Worm (Caenorhabditis elegans): Measurements from ENCODE around the gene math-25.

- no peak for TF ChIP-seq ctbp-1 (GFP tag; IDR thresholded peaks at IDR 0.05)
- no peak for TF ChIP-seq ztf-11 (tag; optimal IDR thresholded peaks at IDR 0.05)
- no peak for TF ChIP-seq dve-1 (tag; optimal IDR thresholded peaks at IDR 0.05; ENCODE audit: insufficient read depth)
- TF ChIP-seq nhr-76 (tag; optimal IDR thresholded peaks at IDR 0.05), result no peak
- TF ChIP-seq ama-1 (optimal IDR thresholded peaks at IDR 0.05), result no peak
- TF ChIP-seq pqm-1 (tag; optimal IDR thresholded peaks at IDR 0.05), result no peak
- TF ChIP-seq spr-3 (GFP tag; optimal IDR thresholded peaks at IDR 0.05), result no peak
- TF ChIP-seq zag-1 (tag; optimal IDR thresholded peaks at IDR 0.05), result no peak
- TF ChIP-seq ceh-32 (tag; optimal IDR thresholded peaks at IDR 0.05; ENCODE audit: poor library complexity), result no peak
- no peak for TF ChIP-seq nhr-10 (tag; optimal IDR thresholded peaks at IDR 0.05)
Measured at ce11 chrII:1875658-1876057, 20.2 kb upstream of the math-25 start, which contains the start of gene math-13.
